Worm (Caenorhabditis elegans) whole organism, late embryonic: ENCODE measurements around the gene C44C10.10.

Experiments
- ama-1 ChIP-seq: fragments of 150-350 bp; optimal IDR thresholded peaks from 2 replicates; lab custom pipeline; 2014
- ceh-14 ChIP-seq: sonication (generic microtip); optimal IDR thresholded peaks from 2 replicates; lab custom pipeline; 2016; ENCODE audit warnings: missing genotype, missing genetic modification characterization, missing compliant biosample characterization
- ceh-2 ChIP-seq: sonication (generic microtip); optimal IDR thresholded peaks from 2 replicates; lab custom pipeline; 2016; ENCODE audit warnings: missing genotype, missing genetic modification characterization, missing compliant biosample characterization
- ceh-24 ChIP-seq: sonication (generic microtip); optimal IDR thresholded peaks from 2 replicates; lab custom pipeline; 2016; ENCODE audit warnings: mild to moderate bottlenecking, missing genetic modification characterization, missing compliant biosample characterization
- ets-4 ChIP-seq: sonication (generic microtip); optimal IDR thresholded peaks from 2 replicates; lab custom pipeline; 2016; ENCODE audit warnings: missing genetic modification characterization, missing compliant biosample characterization
- fkh-10 ChIP-seq: fragments of 150-350 bp; optimal IDR thresholded peaks from 2 replicates; lab custom pipeline; 2014; ENCODE audit warnings: missing biosample characterization, missing genetic modification reagents, missing genetic modification characterization
- hlh-30 ChIP-seq: sonication (generic microtip); optimal IDR thresholded peaks from 2 replicates; lab custom pipeline; 2017; ENCODE audit warnings: antibody characterized with exemption, missing genetic modification characterization, missing compliant biosample characterization; ENCODE audit not compliant: insufficient read depth
- nfya-1 ChIP-seq: sonication (generic microtip); optimal IDR thresholded peaks from 2 replicates; lab custom pipeline; 2017; ENCODE audit warnings: missing genetic modification characterization, mild to moderate bottlenecking, missing compliant biosample characterization, antibody characterized with exemption, moderate library complexity
- pag-3 ChIP-seq: sonication (generic microtip); optimal IDR thresholded peaks from 2 replicates; lab custom pipeline; 2016; ENCODE audit warnings: missing compliant biosample characterization, missing genetic modification characterization, borderline replicate concordance
- pax-1 ChIP-seq: fragments of 150-350 bp; optimal IDR thresholded peaks from 2 replicates; lab custom pipeline; 2014; ENCODE audit warnings: missing biosample characterization, missing genetic modification characterization
- tbx-7 ChIP-seq: sonication (generic microtip); optimal IDR thresholded peaks from 2 replicates; lab custom pipeline; 2016; ENCODE audit warnings: missing genotype, missing genetic modification characterization, missing compliant biosample characterization
- unc-86 ChIP-seq: sonication (generic microtip); optimal IDR thresholded peaks from 2 replicates; lab custom pipeline; 2016; ENCODE audit warnings: missing genetic modification characterization, missing compliant biosample characterization
- ztf-16 ChIP-seq: sonication (generic microtip); optimal IDR thresholded peaks from 2 replicates; lab custom pipeline; 2017; ENCODE audit warnings: missing genetic modification characterization, missing compliant biosample characterization

- TF ChIP-seq pag-3 (tag; lab: Kevin White, UChicago) (no peak), tbx-7 (tag; lab: Kevin White, UChicago) (no peak), hlh-30 (tag; lab: Kevin White, UChicago) (no peak), ceh-2 (tag; lab: Kevin White, UChicago) (no peak), ceh-24 (tag; lab: Kevin White, UChicago) (no peak), nfya-1 (tag; lab: Kevin White, UChicago) (no peak), fkh-10 (GFP tag; lab: Kevin White, UChicago) (no peak), ama-1 (lab: Kevin White, UChicago) (no peak), ztf-16 (tag; lab: Kevin White, UChicago) (no peak), pax-1 (tag; lab: Kevin White, UChicago) (no peak), ceh-14 (tag; lab: Kevin White, UChicago) (no peak), ets-4 (tag; lab: Kevin White, UChicago) (no peak), unc-86 (tag; lab: Kevin White, UChicago) (no peak)
Measured at ce11 chrX:11732752-11733151, 42.6 kb downstream of the C44C10.10 start.
